Worm (Caenorhabditis elegans): Measurements from ENCODE around the gene Y17G9B.5.

Gene Y17G9B.5

ce11 chrIV:4758659-4759058 lies 8.6 kb downstream of the Y17G9B.5 start, which contains the start of gene Y17G9B.8 (continued):
- TF ChIP-seq hmg-20 (GFP tag; IDR thresholded peaks at IDR 0.05) (no peak), ekl-4 (GFP tag; IDR thresholded peaks at IDR 0.05) (no peak), F49E8.2 (tag; optimal IDR thresholded peaks at IDR 0.05; ENCODE audit: insufficient read depth) (peak; percentile 45), unc-130 (GFP tag; optimal IDR thresholded peaks at IDR 0.05) (no peak), rcor-1 (GFP tag; IDR thresholded peaks at IDR 0.05) (peak; percentile 40; the same call in 1 of the 2 replicates), madf-10 (tag; optimal IDR thresholded peaks at IDR 0.05) (no peak), repo-1 (tag; optimal IDR thresholded peaks at IDR 0.05) (peak; percentile 11), ceh-27 (GFP tag; optimal IDR thresholded peaks at IDR 0.05) (peak; percentile 2)

ce11 chrIV:4760378-4761084 lies 10.5 kb downstream of the Y17G9B.5 start, which contains the start of the genes memi-1 and cyp-31A3:
memi-1 (minus strand) TSS chrIV:4760428.
cyp-31A3 (plus strand) TSS chrIV:4761049.
- TF ChIP-seq F57A8.1 (GFP tag; optimal IDR thresholded peaks at IDR 0.05): no peak
- TF ChIP-seq lsl-1 (GFP tag; optimal IDR thresholded peaks at IDR 0.05): peak; percentile 94
- TF ChIP-seq Y67H2A.10 (GFP tag; conservative IDR thresholded peaks at IDR 0.05): no peak
- TF ChIP-seq attf-6 (GFP tag; IDR thresholded peaks at IDR 0.05): peak; percentile 44; the same call in 1 of the 2 replicates
- no peak for TF ChIP-seq Y79H2A.3 (GFP tag; conservative IDR thresholded peaks at IDR 0.05)
- no peak for TF ChIP-seq nhr-80 (tag; optimal IDR thresholded peaks at IDR 0.05)
- no peak for TF ChIP-seq bed-2 (GFP tag; IDR thresholded peaks at IDR 0.05)
- TF ChIP-seq ama-1 (optimal IDR thresholded peaks at IDR 0.05): no peak
- TF ChIP-seq ama-1 (GFP tag; optimal IDR thresholded peaks at IDR 0.05): no peak
- TF ChIP-seq hmg-1.2 (GFP tag; IDR thresholded peaks at IDR 0.05): 0 out of 2 replicates have a peak, but pooled peaks have one; percentile 20
- peak; percentile 37 for TF ChIP-seq tbp1 (GFP tag; optimal IDR thresholded peaks at IDR 0.05)
- TF ChIP-seq nhr-27 (tag; optimal IDR thresholded peaks at IDR 0.05): no peak
- TF ChIP-seq B0336.3 (GFP tag; IDR thresholded peaks at IDR 0.05): no peak
- TF ChIP-seq xnd-1 (tag; optimal IDR thresholded peaks at IDR 0.05): peak; percentile 86
- no peak for TF ChIP-seq fkh-3 (tag; optimal IDR thresholded peaks at IDR 0.05)
- peak; percentile 99 for TF ChIP-seq hsf-1 (GFP tag; IDR thresholded peaks at IDR 0.05)
- TF ChIP-seq Y95B8A.8 (GFP tag; IDR thresholded peaks at IDR 0.05): no peak
- peak; percentile 87 for TF ChIP-seq madf-8 (GFP tag; conservative IDR thresholded peaks at IDR 0.05)
- peak; percentile 97 for TF ChIP-seq F33H1.4 (GFP tag; IDR thresholded peaks at IDR 0.05)
- no peak for TF ChIP-seq C17E4.6 (GFP tag; IDR thresholded peaks at IDR 0.05)
- no peak for TF ChIP-seq ztf-18 (tag; optimal IDR thresholded peaks at IDR 0.05)
- no peak for TF ChIP-seq lag-1 (GFP tag; IDR thresholded peaks at IDR 0.05)
- TF ChIP-seq hlh-12 (tag; optimal IDR thresholded peaks at IDR 0.05): no peak
- no peak for TF ChIP-seq lin-26 (GFP tag; IDR thresholded peaks at IDR 0.05)
- peak; percentile 54 for TF ChIP-seq tlf-1 (GFP tag; optimal IDR thresholded peaks at IDR 0.05)
- TF ChIP-seq nhr-179 (tag; optimal IDR thresholded peaks at IDR 0.05): no peak
- no peak for TF ChIP-seq T26A5.8 (tag; optimal IDR thresholded peaks at IDR 0.05)
- no peak for TF ChIP-seq F57C9.4 (tag; optimal IDR thresholded peaks at IDR 0.05)
- TF ChIP-seq ekl-4 (GFP tag; IDR thresholded peaks at IDR 0.05): peak; percentile 75
- TF ChIP-seq lin-54 (GFP tag; optimal IDR thresholded peaks at IDR 0.05): peak; percentile 85
- no peak for TF ChIP-seq Y53F4B.3 (GFP tag; IDR thresholded peaks at IDR 0.05)
- TF ChIP-seq ceh-100 (GFP tag; IDR thresholded peaks at IDR 0.05): no peak
- no peak for TF ChIP-seq K12H6.12 (tag; optimal IDR thresholded peaks at IDR 0.05)
- TF ChIP-seq chd-7 (tag; optimal IDR thresholded peaks at IDR 0.05): no peak
- TF ChIP-seq snpc-3.4 (tag; optimal IDR thresholded peaks at IDR 0.05): peak; percentile 81
- TF ChIP-seq madf-3 (GFP tag; IDR thresholded peaks at IDR 0.05): 0 out of 2 replicates have a peak, but pooled peaks have one; percentile 31
- peak; percentile 52 for TF ChIP-seq snpc-1.3 (tag; optimal IDR thresholded peaks at IDR 0.05; ENCODE audit: insufficient read depth)
- TF ChIP-seq zfh-2 (GFP tag; conservative IDR thresholded peaks at IDR 0.05): no peak
- no peak for TF ChIP-seq let-607 (tag; optimal IDR thresholded peaks at IDR 0.05)
- no peak for TF ChIP-seq dpff-1 (tag; optimal IDR thresholded peaks at IDR 0.05)

Data from whole organism, young adult.